Fruit fly (Drosophila melanogaster) whole organism, embryonic: ENCODE results near the gene Helz.

Experiments
- CG10959 ChIP-seq: fragments of 200-800 bp; sonication (Bioruptor generic); IDR thresholded peaks from 2 replicates; pipeline ENCODE4 v1.3.6; 2022; ENCODE audit warnings: missing biosample characterization, missing genetic modification characterization
- CG11093 ChIP-seq: fragments of 200-800 bp; sonication (Bioruptor generic); IDR thresholded peaks from 3 replicates; pipeline ENCODE4 v1.3.6; 2022; ENCODE audit warnings: missing biosample characterization, missing genetic modification characterization
- CG12155 ChIP-seq: fragments of 200-800 bp; sonication (Bioruptor generic); optimal IDR thresholded peaks from 3 replicates; lab custom pipeline; 2016; ENCODE audit warnings: missing biosample characterization, missing genetic modification characterization
- CG1233 ChIP-seq: fragments of 200-800 bp; sonication (Bioruptor generic); optimal IDR thresholded peaks from 4 replicates; lab custom pipeline; 2018; ENCODE audit warnings: missing biosample characterization, mild to moderate bottlenecking, missing genetic modification characterization
- CG13123 ChIP-seq: fragments of 200-800 bp; sonication (Bioruptor generic); optimal IDR thresholded peaks from 2 replicates; lab custom pipeline; 2016; ENCODE audit warnings: missing biosample characterization, missing genetic modification characterization
- CG14710 ChIP-seq: fragments of 200-800 bp; sonication (Bioruptor generic); optimal IDR thresholded peaks from 3 replicates; lab custom pipeline; 2019; ENCODE audit warnings: missing biosample characterization, mild to moderate bottlenecking, missing genetic modification characterization, moderate library complexity
- CG15011 ChIP-seq: fragments of 200-800 bp; sonication (Bioruptor generic); optimal IDR thresholded peaks from 3 replicates; lab custom pipeline; 2018; ENCODE audit warnings: missing biosample characterization, mild to moderate bottlenecking, missing genetic modification characterization
- CG1647 ChIP-seq: fragments of 200-800 bp; sonication (Bioruptor generic); optimal IDR thresholded peaks from 3 replicates; lab custom pipeline; 2016; ENCODE audit warnings: missing biosample characterization, missing genetic modification characterization
- CG16863 ChIP-seq: fragments of 200-800 bp; sonication (Bioruptor generic); optimal IDR thresholded peaks from 3 replicates; lab custom pipeline; 2016; ENCODE audit warnings: missing biosample characterization, missing genetic modification characterization
- CG34224 ChIP-seq: fragments of 200-800 bp; sonication (Bioruptor generic); IDR thresholded peaks from 3 replicates; pipeline ENCODE4 v1.3.6; 2022; ENCODE audit warnings: missing biosample characterization, missing genetic modification characterization; ENCODE audit not compliant: partially characterized antibody
- CG3847 ChIP-seq: fragments of 200-800 bp; sonication (Bioruptor generic); IDR thresholded peaks from 2 replicates; pipeline ENCODE4 v1.3.6; 2022; ENCODE audit warnings: missing biosample characterization, missing genetic modification characterization
- CG8388 ChIP-seq: fragments of 200-800 bp; sonication (Bioruptor generic); optimal IDR thresholded peaks from 2 replicates; lab custom pipeline; 2019; ENCODE audit warnings: missing biosample characterization, mild to moderate bottlenecking, missing genetic modification characterization, moderate library complexity
- D19A ChIP-seq: fragments of 200-800 bp; optimal IDR thresholded peaks from 3 replicates; lab custom pipeline; 2019; ENCODE audit warnings: missing biosample characterization, mild to moderate bottlenecking, missing genetic modification characterization, moderate library complexity
- Dip2 ChIP-seq: fragments of 200-800 bp; sonication (Bioruptor generic); IDR thresholded peaks from 2 replicates; pipeline ENCODE4 v1.3.6; 2022; ENCODE audit warnings: missing biosample characterization, missing genetic modification characterization
- Doc2 ChIP-seq: fragments of 200-800 bp; sonication (Bioruptor generic); IDR thresholded peaks from 2 replicates; pipeline ENCODE4 v1.3.6; 2022; ENCODE audit warnings: missing biosample characterization, missing genetic modification characterization
- HmgD ChIP-seq: fragments of 200-800 bp; sonication (Bioruptor generic); optimal IDR thresholded peaks from 3 replicates; lab custom pipeline; 2016; ENCODE audit warnings: missing biosample characterization, missing genetic modification characterization
- Kr ChIP-seq: fragments of 200-800 bp; sonication (Bioruptor generic); optimal IDR thresholded peaks from 2 replicates; lab custom pipeline; 2017; ENCODE audit warnings: missing biosample characterization, mild to moderate bottlenecking, missing genetic modification characterization
- Max ChIP-seq: fragments of 200-800 bp; sonication (Bioruptor generic); optimal IDR thresholded peaks from 2 replicates; lab custom pipeline; 2016; ENCODE audit warnings: missing biosample characterization, mild to moderate bottlenecking, missing genetic modification characterization
- Myb ChIP-seq: fragments of 200-800 bp; sonication (Bioruptor generic); optimal IDR thresholded peaks from 2 replicates; lab custom pipeline; 2016; ENCODE audit warnings: missing biosample characterization, missing genetic modification characterization
- Nf-YA ChIP-seq: fragments of 200-800 bp; sonication (Bioruptor generic); IDR thresholded peaks from 2 replicates; pipeline ENCODE4 v1.3.6; 2022; ENCODE audit warnings: missing biosample characterization, missing genetic modification characterization
- Scr ChIP-seq: fragments of 200-800 bp; sonication (Bioruptor generic); IDR thresholded peaks from 2 replicates; pipeline ENCODE4 v1.3.6; 2022; ENCODE audit warnings: missing biosample characterization, missing genetic modification characterization; ENCODE audit not compliant: partially characterized antibody
- Sry-β ChIP-seq: fragments of 200-800 bp; sonication (Bioruptor generic); optimal IDR thresholded peaks from 2 replicates; lab custom pipeline; 2018; ENCODE audit warnings: missing biosample characterization, mild to moderate bottlenecking, missing genetic modification characterization, moderate library complexity
- TFAM ChIP-seq: fragments of 200-800 bp; sonication (Bioruptor generic); optimal IDR thresholded peaks from 2 replicates; lab custom pipeline; 2017; ENCODE audit warnings: missing biosample characterization, missing genetic modification characterization, inconsistent platforms
- Xrp1 ChIP-seq: fragments of 200-800 bp; sonication (Bioruptor generic); IDR thresholded peaks from 2 replicates; pipeline ENCODE4 v1.3.6; 2022; ENCODE audit warnings: missing biosample characterization, missing genetic modification characterization
- ac ChIP-seq: fragments of 200-800 bp; sonication (Bioruptor generic); optimal IDR thresholded peaks from 3 replicates; lab custom pipeline; 2017; ENCODE audit warnings: missing biosample characterization, mild to moderate bottlenecking, missing genetic modification characterization
- bowl ChIP-seq: fragments of 200-800 bp; sonication (Bioruptor generic); IDR thresholded peaks from 2 replicates; pipeline ENCODE4 v1.3.6; 2022; ENCODE audit warnings: missing biosample characterization, missing genetic modification characterization
- bsh ChIP-seq, 2 experiments: fragments of 200-800 bp; sonication (Bioruptor generic); optimal IDR thresholded peaks; 2 replicates each; lab custom pipeline; 2017 to 2018; ENCODE audit warnings: mild to moderate bottlenecking in 2 of 2, missing biosample characterization in 2 of 2, missing genetic modification characterization in 2 of 2, moderate library complexity in 1 of 2
- cad ChIP-seq: fragments of >200 bp; optimal IDR thresholded peaks from 2 replicates; lab custom pipeline; 2017; ENCODE audit warnings: missing biosample characterization, missing genetic modification characterization
- ci ChIP-seq: fragments of 200-800 bp; sonication (Bioruptor generic); IDR thresholded peaks from 3 replicates; pipeline ENCODE4 v1.3.6; 2022; ENCODE audit warnings: missing biosample characterization, missing genetic modification characterization
- croc ChIP-seq: fragments of 200-800 bp; sonication (Bioruptor generic); conservative IDR thresholded peaks from 3 replicates; pipeline ENCODE4 v1.3.6; 2022; ENCODE audit warnings: missing biosample characterization, missing genetic modification characterization
- gce ChIP-seq: fragments of 200-800 bp; sonication (Bioruptor generic); IDR thresholded peaks from 3 replicates; pipeline ENCODE4 v1.3.6; 2022; ENCODE audit warnings: missing biosample characterization, missing genetic modification characterization
- grn ChIP-seq: fragments of 200-800 bp; sonication (Bioruptor generic); optimal IDR thresholded peaks from 3 replicates; lab custom pipeline; 2017; ENCODE audit warnings: missing biosample characterization, missing genetic modification characterization
- her ChIP-seq: fragments of 200-800 bp; sonication (Bioruptor generic); optimal IDR thresholded peaks from 2 replicates; lab custom pipeline; 2016; ENCODE audit warnings: missing biosample characterization, missing genetic modification characterization
- hkb ChIP-seq, 2 experiments: fragments of 200-800 bp in 1 of 2; fragments of >200 bp in 1 of 2; sonication (Bioruptor generic) in 1 of 2; IDR thresholded peaks in 1 of 2; optimal IDR thresholded peaks in 1 of 2; 2 replicates each; pipeline versions ENCODE4 v1.3.6 to Lab custom; 2017 to 2022; ENCODE audit warnings: missing biosample characterization in 1 of 2, missing genetic modification characterization in 1 of 2
- ind ChIP-seq: fragments of 200-800 bp; sonication (Bioruptor generic); optimal IDR thresholded peaks from 3 replicates; lab custom pipeline; 2016; ENCODE audit warnings: missing biosample characterization, missing genetic modification characterization
- jigr1 ChIP-seq: fragments of 200-800 bp; sonication (Bioruptor generic); IDR thresholded peaks from 3 replicates; pipeline ENCODE4 v1.3.6; 2022; ENCODE audit warnings: missing biosample characterization, missing genetic modification characterization
- lab ChIP-seq: fragments of 200-800 bp; sonication (Bioruptor generic); optimal IDR thresholded peaks from 3 replicates; lab custom pipeline; 2017; ENCODE audit warnings: missing biosample characterization, missing genetic modification characterization, mild to moderate bottlenecking, moderate library complexity, missing genetic modification reagents
- lmd ChIP-seq: fragments of 200-800 bp; sonication (Bioruptor generic); IDR thresholded peaks from 2 replicates; pipeline ENCODE4 v1.3.6; 2022; ENCODE audit warnings: missing biosample characterization, missing genetic modification characterization
- nmo ChIP-seq: fragments of 200-800 bp; sonication (Bioruptor generic); optimal IDR thresholded peaks from 2 replicates; lab custom pipeline; 2018; ENCODE audit warnings: missing biosample characterization, mild to moderate bottlenecking, missing genetic modification characterization, moderate library complexity
- peb ChIP-seq: fragments of 200-800 bp; sonication (Bioruptor generic); IDR thresholded peaks from 2 replicates; pipeline ENCODE4 v1.3.6; 2022; ENCODE audit warnings: missing biosample characterization, missing genetic modification characterization
- pum ChIP-seq: fragments of 200-800 bp; sonication (Bioruptor generic); optimal IDR thresholded peaks from 2 replicates; lab custom pipeline; 2016; ENCODE audit warnings: missing biosample characterization, missing genetic modification characterization
- scrt ChIP-seq: fragments of 200-800 bp; sonication (Bioruptor generic); optimal IDR thresholded peaks from 2 replicates; lab custom pipeline; 2018; ENCODE audit warnings: missing biosample characterization, mild to moderate bottlenecking, missing genetic modification characterization, moderate library complexity
- seq ChIP-seq: fragments of 200-800 bp; sonication (Bioruptor generic); IDR thresholded peaks from 2 replicates; pipeline ENCODE4 v1.3.6; 2022; ENCODE audit warnings: missing biosample characterization, missing genetic modification characterization
- sim ChIP-seq: fragments of 200-800 bp; sonication (Bioruptor generic); IDR thresholded peaks from 2 replicates; pipeline ENCODE4 v1.3.6; 2022; ENCODE audit warnings: missing biosample characterization, missing genetic modification characterization
- sima ChIP-seq: fragments of 200-800 bp; sonication (Bioruptor generic); optimal IDR thresholded peaks from 2 replicates; lab custom pipeline; 2016; ENCODE audit warnings: missing biosample characterization, missing genetic modification characterization
- sisA ChIP-seq: fragments of 200-800 bp; sonication (Bioruptor generic); IDR thresholded peaks from 2 replicates; pipeline ENCODE4 v1.3.6; 2022; ENCODE audit warnings: missing biosample characterization, missing genetic modification characterization
- trh ChIP-seq: fragments of 200-800 bp; sonication (Bioruptor generic); optimal IDR thresholded peaks from 2 replicates; lab custom pipeline; 2016; ENCODE audit warnings: missing biosample characterization, missing genetic modification characterization
- unpg ChIP-seq: fragments of 200-800 bp; sonication (Bioruptor generic); optimal IDR thresholded peaks from 3 replicates; lab custom pipeline; 2018; ENCODE audit warnings: missing biosample characterization, mild to moderate bottlenecking, missing genetic modification characterization, moderate library complexity
- vvl ChIP-seq: fragments of 200-800 bp; sonication (Bioruptor generic); IDR thresholded peaks from 2 replicates; pipeline ENCODE4 v1.3.6; 2022; ENCODE audit warnings: missing biosample characterization, missing genetic modification characterization
- yki ChIP-seq: fragments of >200 bp; optimal IDR thresholded peaks from 3 replicates; lab custom pipeline; 2018

Helz gene

dm6 chr3L:14759097-14759795, 30.5 kb upstream of the Helz start (continued):
- TF ChIP-seq croc (peak; percentile 99), pum (GFP tag; lab: Kevin White, UChicago) (peak; percentile 99), CG1647 (GFP tag; lab: Kevin White, UChicago) (peak; percentile 99), grn (GFP tag; lab: Kevin White, UChicago) (peak; percentile 96), lab (GFP tag; lab: Kevin White, UChicago) (peak; percentile 100), her (GFP tag; lab: Kevin White, UChicago) (peak; percentile 96), TFAM (GFP tag; lab: Kevin White, UChicago) (peak; percentile 97), CG1233 (GFP tag; lab: Kevin White, UChicago) (peak; percentile 100), jigr1 (GFP tag; lab: Robert Waterston, UW) (peak; percentile 99), CG11093 (peak; percentile 99), gce (GFP tag; lab: Robert Waterston, UW) (peak; percentile 99), HmgD (peak; percentile 97), Sry-β (GFP tag; lab: Kevin White, UChicago) (peak; percentile 77), seq (peak; percentile 100), bsh (GFP tag; optimal IDR thresholded peaks at IDR 0.05; lab: Kevin White, UChicago) (peak; percentile 99 to 100), CG13123 (peak; percentile 98), vvl (GFP tag; lab: Robert Waterston, UW) (peak; percentile 100), trh (GFP tag; lab: Kevin White, UChicago) (peak; percentile 99), CG16863 (GFP tag; lab: Kevin White, UChicago) (peak; percentile 99), sim (GFP tag; lab: Robert Waterston, UW) (peak; percentile 98), cad (no peak), Doc2 (GFP tag; lab: Robert Waterston, UW) (peak; percentile 99), lmd (GFP tag; lab: Robert Waterston, UW) (peak; percentile 100), Myb (GFP tag; lab: Kevin White, UChicago) (peak; percentile 93), Kr (GFP tag; lab: Kevin White, UChicago) (peak; percentile 94), CG12155 (GFP tag; lab: Kevin White, UChicago) (peak; percentile 99), unpg (GFP tag; lab: Kevin White, UChicago) (peak; percentile 100), sisA (GFP tag; lab: Robert Waterston, UW) (peak; percentile 99), Dip2 (GFP tag; lab: Robert Waterston, UW) (peak; percentile 85), sima (peak; percentile 97), CG8388 (GFP tag; lab: Kevin White, UChicago) (peak; percentile 99), hkb (optimal IDR thresholded peaks at IDR 0.05; lab: Kevin White, UChicago) (peak; percentile 4), hkb (GFP tag; IDR thresholded peaks at IDR 0.05; lab: Robert Waterston, UW) (peak; percentile 100), nmo (peak; percentile 100), CG14710 (tag; lab: Kevin White, UChicago) (peak; percentile 99), scrt (GFP tag; lab: Kevin White, UChicago) (peak; percentile 99), Max (GFP tag; lab: Kevin White, UChicago) (peak; percentile 100), ind (GFP tag; lab: Kevin White, UChicago) (peak; percentile 99), yki (lab: Kevin White, UChicago) (peak; percentile 61), peb (GFP tag; lab: Robert Waterston, UW) (peak; percentile 99), CG3847 (GFP tag; lab: Robert Waterston, UW) (peak; percentile 100), D19A (peak; percentile 98), ci (peak; percentile 99), CG15011 (GFP tag; lab: Kevin White, UChicago) (peak; percentile 100), bowl (peak; percentile 99), Nf-YA (GFP tag; lab: Robert Waterston, UW) (peak; percentile 99), ac (GFP tag; lab: Kevin White, UChicago) (peak; percentile 99), CG10959 (GFP tag; lab: Robert Waterston, UW) (peak; percentile 99), Xrp1 (peak; percentile 100), CG34224 (GFP tag; lab: Robert Waterston, UW) (peak; percentile 33; the same call in 1 of the 3 replicates), Scr (GFP tag; lab: Robert Waterston, UW) (peak; percentile 42; the same call in 1 of the 2 replicates)
